Fruit fly (Drosophila melanogaster): Measurements from ENCODE around the gene CG6689.
A peak's percentile ranks its signal among the peaks of the same experiment; 100 is the strongest.

- TF ChIP-seq kay (GFP tag; ENCODE audit: borderline replicate concordance) (no peak), CG7101 (tag; optimal IDR thresholded peaks at IDR 0.05) (peak; percentile 99), Clk (GFP tag; optimal IDR thresholded peaks at IDR 0.05) (no peak), Crg-1 (GFP tag; optimal IDR thresholded peaks at IDR 0.05) (peak; percentile 92), Hr96 (GFP tag; optimal IDR thresholded peaks at IDR 0.05) (no peak), CG33017 (tag; optimal IDR thresholded peaks at IDR 0.05) (peak; percentile 99)
Measured at dm6 chr3R:11226496-11226895, 6.6 kb upstream of the CG6689 start, which contains the start of gene CG17726.
